Fruit fly (Drosophila melanogaster) whole organism, embryonic: ENCODE results near the gene sdt.
A peak's percentile ranks its signal among the peaks of the same experiment; 100 is the strongest.

ENCODE experiments used
- Adf1 ChIP-seq: fragments of 200-800 bp; sonication (Bioruptor generic); IDR thresholded peaks from 2 replicates; pipeline ENCODE4 v1.3.6; 2022; ENCODE audit warnings: missing biosample characterization, missing genetic modification characterization
- Asciz ChIP-seq: fragments of 200-800 bp; sonication (Bioruptor generic); optimal IDR thresholded peaks from 2 replicates; lab custom pipeline; 2017; ENCODE audit warnings: missing biosample characterization, mild to moderate bottlenecking, missing genetic modification characterization, missing genetic modification reagents
- Atf3 ChIP-seq: fragments of 200-800 bp; sonication (Bioruptor generic); optimal IDR thresholded peaks from 3 replicates; lab custom pipeline; 2016; ENCODE audit warnings: missing biosample characterization, missing genetic modification characterization
- BEAF-32 ChIP-seq: fragments of 200-800 bp; sonication (Bioruptor generic); optimal IDR thresholded peaks from 3 replicates; lab custom pipeline; 2017; ENCODE audit warnings: missing biosample characterization, missing genetic modification characterization, mild to moderate bottlenecking, moderate library complexity, missing genetic modification reagents
- CG10147 ChIP-seq: fragments of 200-800 bp; sonication (Bioruptor generic); optimal IDR thresholded peaks from 2 replicates; lab custom pipeline; 2019; ENCODE audit warnings: missing biosample characterization, mild to moderate bottlenecking, missing genetic modification characterization, moderate library complexity
- CG11247 ChIP-seq: fragments of 200-800 bp; sonication (Bioruptor generic); IDR thresholded peaks from 2 replicates; pipeline ENCODE4 v1.3.6; 2022; ENCODE audit warnings: missing biosample characterization, missing genetic modification characterization
- CG11456 ChIP-seq: fragments of 200-800 bp; sonication (Bioruptor generic); IDR thresholded peaks from 3 replicates; pipeline ENCODE4 v1.3.6; 2022; ENCODE audit warnings: missing biosample characterization, missing genetic modification characterization
- CG11696 ChIP-seq: fragments of 200-800 bp; sonication (Bioruptor generic); IDR thresholded peaks from 2 replicates; pipeline ENCODE4 v1.3.6; 2022; ENCODE audit warnings: missing biosample characterization, missing genetic modification characterization
- CG12659 ChIP-seq: fragments of 200-800 bp; sonication (Bioruptor generic); optimal IDR thresholded peaks from 3 replicates; lab custom pipeline; 2017; ENCODE audit warnings: mild to moderate bottlenecking, missing biosample characterization, missing genetic modification reagents, missing genetic modification characterization
- CG13424 ChIP-seq: fragments of 200-800 bp; sonication (Bioruptor generic); optimal IDR thresholded peaks from 2 replicates; lab custom pipeline; 2019; ENCODE audit warnings: missing biosample characterization, mild to moderate bottlenecking, missing genetic modification characterization, moderate library complexity
- CG14050 ChIP-seq: fragments of 200-800 bp; sonication (Bioruptor generic); IDR thresholded peaks from 3 replicates; pipeline ENCODE4 v1.3.6; 2022; ENCODE audit warnings: missing biosample characterization, missing genetic modification characterization
- CG14441 ChIP-seq: fragments of 200-800 bp; sonication (Bioruptor generic); IDR thresholded peaks from 2 replicates; pipeline ENCODE4 v1.3.6; 2022; ENCODE audit warnings: missing biosample characterization, missing genetic modification characterization
- CG1602 ChIP-seq: fragments of 200-800 bp; sonication (Bioruptor generic); optimal IDR thresholded peaks from 3 replicates; lab custom pipeline; 2016; ENCODE audit warnings: missing biosample characterization, missing genetic modification characterization
- CG16779 ChIP-seq: fragments of 200-800 bp; sonication (Bioruptor generic); IDR thresholded peaks from 2 replicates; pipeline ENCODE4 v1.3.6; 2022; ENCODE audit warnings: missing biosample characterization, missing genetic modification characterization
- CG17385 ChIP-seq: fragments of 200-800 bp; sonication (Bioruptor generic); optimal IDR thresholded peaks from 3 replicates; lab custom pipeline; 2018; ENCODE audit warnings: missing biosample characterization, mild to moderate bottlenecking, missing genetic modification characterization
- CG2120 ChIP-seq: fragments of 200-800 bp; sonication (Bioruptor generic); optimal IDR thresholded peaks from 3 replicates; lab custom pipeline; 2016; ENCODE audit warnings: missing biosample characterization, missing genetic modification characterization
- CG3281 ChIP-seq: fragments of 200-800 bp; sonication (Bioruptor generic); optimal IDR thresholded peaks from 3 replicates; lab custom pipeline; 2017; ENCODE audit warnings: missing biosample characterization, mild to moderate bottlenecking, missing genetic modification characterization
- CG5180 ChIP-seq: fragments of 200-800 bp; sonication (Bioruptor generic); optimal IDR thresholded peaks from 3 replicates; lab custom pipeline; 2017; ENCODE audit warnings: missing biosample characterization, missing genetic modification characterization, mild to moderate bottlenecking, moderate library complexity, missing genetic modification reagents
- CG7928 ChIP-seq: fragments of 200-800 bp; sonication (Bioruptor generic); optimal IDR thresholded peaks from 2 replicates; lab custom pipeline; 2017; ENCODE audit warnings: missing biosample characterization, mild to moderate bottlenecking, missing genetic modification characterization
- CG9727 ChIP-seq: fragments of 200-800 bp; sonication (Bioruptor generic); optimal IDR thresholded peaks from 3 replicates; lab custom pipeline; 2017; ENCODE audit warnings: missing biosample characterization, mild to moderate bottlenecking, missing genetic modification characterization
- CG9797 ChIP-seq: fragments of 200-800 bp; sonication (Bioruptor generic); optimal IDR thresholded peaks from 3 replicates; lab custom pipeline; 2018; ENCODE audit warnings: missing biosample characterization, mild to moderate bottlenecking, missing genetic modification characterization
- CG9817 ChIP-seq: fragments of 200-800 bp; sonication (Bioruptor generic); optimal IDR thresholded peaks from 2 replicates; lab custom pipeline; 2018; ENCODE audit warnings: missing biosample characterization, mild to moderate bottlenecking, missing genetic modification characterization, moderate library complexity
- Dad ChIP-seq: fragments of 200-800 bp; sonication (Bioruptor generic); optimal IDR thresholded peaks from 3 replicates; lab custom pipeline; 2016; ENCODE audit warnings: missing biosample characterization, missing genetic modification characterization
- Doc2 ChIP-seq: fragments of 200-800 bp; sonication (Bioruptor generic); IDR thresholded peaks from 2 replicates; pipeline ENCODE4 v1.3.6; 2022; ENCODE audit warnings: missing biosample characterization, missing genetic modification characterization
- HHEX ChIP-seq: fragments of 200-800 bp; sonication (Bioruptor generic); optimal IDR thresholded peaks from 3 replicates; lab custom pipeline; 2017; ENCODE audit warnings: missing biosample characterization, mild to moderate bottlenecking, missing genetic modification characterization, missing genetic modification reagents
- HLH3B ChIP-seq: fragments of 200-800 bp; sonication (Bioruptor generic); IDR thresholded peaks from 2 replicates; pipeline ENCODE4 v1.3.6; 2022; ENCODE audit warnings: missing biosample characterization, missing genetic modification characterization
- Jarid2 ChIP-seq: fragments of 200-800 bp; sonication (Bioruptor generic); optimal IDR thresholded peaks from 3 replicates; lab custom pipeline; 2017; ENCODE audit warnings: mild to moderate bottlenecking, missing biosample characterization, missing genetic modification reagents, missing genetic modification characterization
- NC2β ChIP-seq: fragments of 200-800 bp; sonication (Bioruptor generic); optimal IDR thresholded peaks from 2 replicates; lab custom pipeline; 2016; ENCODE audit warnings: missing biosample characterization, missing genetic modification characterization
- Optix ChIP-seq: fragments of 200-800 bp; sonication (Bioruptor generic); IDR thresholded peaks from 3 replicates; pipeline ENCODE4 v1.3.6; 2022; ENCODE audit warnings: missing biosample characterization, missing genetic modification characterization
- Ptx1 ChIP-seq: fragments of 200-800 bp; sonication (Bioruptor generic); IDR thresholded peaks from 2 replicates; pipeline ENCODE4 v1.3.6; 2022; ENCODE audit warnings: missing biosample characterization, missing genetic modification characterization
- Rfx ChIP-seq: fragments of 200-800 bp; sonication (Bioruptor generic); IDR thresholded peaks from 2 replicates; pipeline ENCODE4 v1.3.6; 2022; ENCODE audit warnings: missing biosample characterization, missing genetic modification characterization
- Six4 ChIP-seq: fragments of 200-800 bp; sonication (Bioruptor generic); optimal IDR thresholded peaks from 2 replicates; lab custom pipeline; 2016; ENCODE audit warnings: missing biosample characterization, missing genetic modification characterization
- Ssrp ChIP-seq: fragments of 200-800 bp; sonication (Bioruptor generic); optimal IDR thresholded peaks from 2 replicates; lab custom pipeline; 2018; ENCODE audit warnings: missing biosample characterization, mild to moderate bottlenecking, missing genetic modification characterization, moderate library complexity
- Vsx1 ChIP-seq: fragments of 200-800 bp; sonication (Bioruptor generic); optimal IDR thresholded peaks from 2 replicates; lab custom pipeline; 2017; ENCODE audit warnings: missing biosample characterization, mild to moderate bottlenecking, missing genetic modification characterization, missing genetic modification reagents
- bbx ChIP-seq: fragments of 200-800 bp; sonication (Bioruptor generic); IDR thresholded peaks from 2 replicates; pipeline ENCODE4 v1.3.6; 2022; ENCODE audit warnings: missing biosample characterization, missing genetic modification characterization; ENCODE audit not compliant: partially characterized antibody
- chif ChIP-seq, 2 experiments: fragments of 200-800 bp; sonication (Bioruptor generic); optimal IDR thresholded peaks; 3 replicates each; lab custom pipeline; 2016; ENCODE audit warnings: missing biosample characterization in 2 of 2, missing genetic modification characterization in 2 of 2
- fu2 ChIP-seq: fragments of 200-800 bp; sonication (Bioruptor generic); optimal IDR thresholded peaks from 2 replicates; lab custom pipeline; 2016; ENCODE audit warnings: missing biosample characterization, missing genetic modification characterization
- gt ChIP-seq: fragments of 200-800 bp; sonication (Bioruptor generic); IDR thresholded peaks from 2 replicates; pipeline ENCODE4 v1.3.6; 2022; ENCODE audit warnings: missing biosample characterization, missing genetic modification characterization
- her ChIP-seq: fragments of 200-800 bp; sonication (Bioruptor generic); optimal IDR thresholded peaks from 2 replicates; lab custom pipeline; 2016; ENCODE audit warnings: missing biosample characterization, missing genetic modification characterization
- inv ChIP-seq: fragments of 200-800 bp; sonication (Bioruptor generic); IDR thresholded peaks from 2 replicates; pipeline ENCODE4 v1.3.6; 2022; ENCODE audit warnings: missing biosample characterization, missing genetic modification characterization; ENCODE audit not compliant: partially characterized antibody
- nerfin-2 ChIP-seq: fragments of 200-800 bp; sonication (Bioruptor generic); IDR thresholded peaks from 2 replicates; pipeline ENCODE4 v1.3.6; 2022; ENCODE audit warnings: missing biosample characterization, missing genetic modification characterization; ENCODE audit not compliant: partially characterized antibody
- oc ChIP-seq: fragments of 200-800 bp; sonication (Bioruptor generic); optimal IDR thresholded peaks from 2 replicates; lab custom pipeline; 2018; ENCODE audit warnings: missing biosample characterization, mild to moderate bottlenecking, missing genetic modification characterization, moderate library complexity
- org-1 ChIP-seq: fragments of 200-800 bp; sonication (Bioruptor generic); optimal IDR thresholded peaks from 2 replicates; lab custom pipeline; 2017; ENCODE audit warnings: missing biosample characterization, missing genetic modification characterization
- peb ChIP-seq: fragments of 200-800 bp; sonication (Bioruptor generic); IDR thresholded peaks from 2 replicates; pipeline ENCODE4 v1.3.6; 2022; ENCODE audit warnings: missing biosample characterization, missing genetic modification characterization
- pros ChIP-seq: fragments of 200-800 bp; sonication (Bioruptor generic); optimal IDR thresholded peaks from 3 replicates; lab custom pipeline; 2019; ENCODE audit warnings: missing biosample characterization, mild to moderate bottlenecking, missing genetic modification characterization, moderate library complexity
- repo ChIP-seq: fragments of 200-800 bp; sonication (Bioruptor generic); optimal IDR thresholded peaks from 2 replicates; lab custom pipeline; 2016; ENCODE audit warnings: missing biosample characterization, missing genetic modification characterization
- rib ChIP-seq: fragments of 200-800 bp; sonication (Bioruptor generic); IDR thresholded peaks from 2 replicates; pipeline ENCODE4 v1.3.6; 2022; ENCODE audit warnings: missing biosample characterization, missing genetic modification characterization
- row ChIP-seq: fragments of 200-800 bp; sonication (Bioruptor generic); IDR thresholded peaks from 3 replicates; pipeline ENCODE4 v1.3.6; 2022; ENCODE audit warnings: missing biosample characterization, missing genetic modification characterization
- seq ChIP-seq: fragments of 200-800 bp; sonication (Bioruptor generic); IDR thresholded peaks from 2 replicates; pipeline ENCODE4 v1.3.6; 2022; ENCODE audit warnings: missing biosample characterization, missing genetic modification characterization
- sim ChIP-seq: fragments of 200-800 bp; sonication (Bioruptor generic); IDR thresholded peaks from 2 replicates; pipeline ENCODE4 v1.3.6; 2022; ENCODE audit warnings: missing biosample characterization, missing genetic modification characterization
- sug ChIP-seq: fragments of 200-800 bp; optimal IDR thresholded peaks from 2 replicates; lab custom pipeline; 2019; ENCODE audit warnings: missing biosample characterization, mild to moderate bottlenecking, missing genetic modification characterization, moderate library complexity

The sdt gene

DNA sequence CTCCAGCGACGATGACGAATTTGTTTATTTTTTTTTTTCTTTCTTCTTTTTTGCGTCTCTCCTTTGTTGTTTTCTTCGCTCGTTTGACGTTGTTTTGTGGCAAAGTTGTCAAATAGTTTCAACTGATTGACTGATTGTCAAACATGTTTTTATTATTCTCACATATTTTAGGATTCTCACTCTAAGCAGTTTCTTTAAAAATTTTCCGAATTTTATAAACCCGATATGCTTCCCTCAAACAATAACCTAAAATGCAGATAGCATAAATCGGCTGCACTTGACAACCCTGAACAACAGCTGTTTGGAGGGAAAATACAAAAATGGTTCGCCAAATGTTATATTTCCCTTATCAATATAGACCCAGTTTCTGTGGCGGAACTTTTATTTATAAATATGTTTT, 34.8 kb upstream of the sdt start, which contains the start of gene CG17982 (continued):
- TF ChIP-seq seq (GFP tag; lab: Robert Waterston, UW) (peak; percentile 71), CG12659 (GFP tag; lab: Kevin White, UChicago) (peak; percentile 87), fu2 (peak; percentile 85), Jarid2 (GFP tag; lab: Kevin White, UChicago) (no peak), CG16779 (GFP tag; lab: Robert Waterston, UW) (peak; percentile 65; the same call in 1 of the 2 replicates), chif (GFP tag; optimal IDR thresholded peaks at IDR 0.05; lab: Kevin White, UChicago) (peak; percentile 68 to 81), CG3281 (GFP tag; lab: Kevin White, UChicago) (peak; percentile 82), inv (GFP tag; lab: Robert Waterston, UW) (no peak), Atf3 (GFP tag; lab: Kevin White, UChicago) (peak; percentile 64), peb (GFP tag; lab: Robert Waterston, UW) (no peak), bbx (GFP tag; lab: Robert Waterston, UW) (peak; percentile 10; the same call in 1 of the 2 replicates), CG2120 (peak; percentile 98), CG10147 (GFP tag; lab: Kevin White, UChicago) (peak; percentile 76), CG1602 (GFP tag; lab: Kevin White, UChicago) (peak; percentile 68), her (GFP tag; lab: Kevin White, UChicago) (peak; percentile 88), CG13424 (tag; lab: Kevin White, UChicago) (peak; percentile 89), CG7928 (peak; percentile 47), BEAF-32 (GFP tag; lab: Kevin White, UChicago) (peak; percentile 32), CG11456 (GFP tag; lab: Robert Waterston, UW) (peak; percentile 79), Six4 (GFP tag; lab: Kevin White, UChicago) (peak; percentile 82), CG5180 (GFP tag; lab: Kevin White, UChicago) (peak; percentile 46), pros (GFP tag; lab: Kevin White, UChicago) (peak; percentile 3), Asciz (GFP tag; lab: Kevin White, UChicago) (no peak), sim (no peak), org-1 (GFP tag; lab: Kevin White, UChicago) (peak; percentile 68), Dad (GFP tag; lab: Kevin White, UChicago) (peak; percentile 81), NC2β (peak; percentile 80), HHEX (GFP tag; lab: Kevin White, UChicago) (peak; percentile 76), HLH3B (peak; percentile 78), Rfx (GFP tag; lab: Robert Waterston, UW) (peak; percentile 87), CG17385 (peak; percentile 81), CG11696 (GFP tag; lab: Robert Waterston, UW) (peak; percentile 37; the same call in 1 of the 2 replicates), Ssrp (tag; lab: Kevin White, UChicago) (peak; percentile 77), rib (peak; percentile 64; the same call in 1 of the 2 replicates), repo (GFP tag; lab: Kevin White, UChicago) (peak; percentile 79), nerfin-2 (no peak), CG14050 (peak; percentile 71), CG9817 (tag; lab: Kevin White, UChicago) (peak; percentile 89), Adf1 (GFP tag; lab: Robert Waterston, UW) (0 out of 2 replicates have a peak, but pooled peaks have one; percentile 31), Vsx1 (GFP tag; lab: Kevin White, UChicago) (no peak), CG9797 (GFP tag; lab: Kevin White, UChicago) (no peak), Doc2 (GFP tag; lab: Robert Waterston, UW) (no peak), gt (GFP tag; lab: Robert Waterston, UW) (no peak), CG14441 (GFP tag; lab: Robert Waterston, UW) (peak; percentile 80), CG11247 (GFP tag; lab: Robert Waterston, UW) (peak; percentile 66), oc (no peak), Ptx1 (GFP tag; lab: Robert Waterston, UW) (peak; percentile 82), Optix (peak; percentile 69; the same call in 2 of the 3 replicates), CG9727 (GFP tag; lab: Kevin White, UChicago) (peak; percentile 79), sug (tag; lab: Kevin White, UChicago) (peak; percentile 87), row (GFP tag; lab: Robert Waterston, UW) (peak; percentile 90)
